Fruit fly (Drosophila melanogaster) whole organism, prepupa: ENCODE results near the gene CG9632.

Experiments used
- Blimp-1 ChIP-seq: fragments of 200-800 bp; sonication (Bioruptor generic); optimal IDR thresholded peaks from 3 replicates; lab custom pipeline; 2017; ENCODE audit warnings: missing biosample characterization, missing genetic modification characterization, mild to moderate bottlenecking, moderate library complexity, missing genetic modification reagents
- CG8319 ChIP-seq: fragments of 200-800 bp; sonication (Bioruptor generic); optimal IDR thresholded peaks from 3 replicates; lab custom pipeline; 2016; ENCODE audit warnings: missing biosample characterization, missing genetic modification characterization
- Lpt ChIP-seq: fragments of 200-800 bp; sonication (Bioruptor generic); optimal IDR thresholded peaks from 3 replicates; lab custom pipeline; 2016; ENCODE audit warnings: missing biosample characterization, missing genetic modification characterization
- Met ChIP-seq: fragments of 200-800 bp; sonication (Bioruptor generic); optimal IDR thresholded peaks from 3 replicates; lab custom pipeline; 2016; ENCODE audit warnings: missing biosample characterization, missing genetic modification characterization
- Sox102F ChIP-seq: fragments of 200-800 bp; sonication (Bioruptor generic); optimal IDR thresholded peaks from 2 replicates; lab custom pipeline; 2016; ENCODE audit warnings: missing biosample characterization, mild to moderate bottlenecking, missing genetic modification characterization
- vri ChIP-seq: fragments of 200-800 bp; sonication (Bioruptor generic); optimal IDR thresholded peaks from 3 replicates; lab custom pipeline; 2016; ENCODE audit warnings: missing biosample characterization, mild to moderate bottlenecking, missing genetic modification characterization

DNA sequence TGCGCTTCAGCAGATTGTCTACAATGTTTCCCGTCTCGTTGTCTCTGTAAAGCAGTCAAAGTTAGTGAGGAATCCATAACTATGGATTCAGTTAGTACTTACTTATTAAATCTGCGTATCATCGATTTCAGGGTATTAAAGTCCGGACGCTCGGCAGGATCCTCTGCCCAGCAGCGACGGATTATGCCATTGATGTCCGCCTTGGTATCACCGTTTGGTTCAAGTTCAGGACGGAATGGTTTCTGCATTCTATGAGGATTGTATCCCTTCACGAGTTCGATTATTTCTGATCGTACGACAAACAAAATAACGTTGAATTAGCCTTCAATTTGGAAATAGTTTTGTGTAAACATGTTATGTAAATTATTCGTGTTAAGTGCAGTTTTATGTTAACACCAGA lies at the start of gene CG9632:
- no peak for TF ChIP-seq CG8319 (GFP tag; lab: Kevin White, UChicago)
- no peak for TF ChIP-seq Sox102F (GFP tag; lab: Kevin White, UChicago)
- no peak for TF ChIP-seq vri (GFP tag; lab: Kevin White, UChicago)
- TF ChIP-seq Lpt (GFP tag; lab: Kevin White, UChicago), result no peak
- no peak for TF ChIP-seq Met (GFP tag; lab: Kevin White, UChicago)
- no peak for TF ChIP-seq Blimp-1
